Fruit fly (Drosophila melanogaster): ENCODE data around the gene ssp6.

Gene ssp6

dm6 chr3L:6074975-6075692, 1.4 kb upstream of the ssp6 start, which contains the start of the genes CG13295 and CG6610:
CG13295 (minus strand) TSS chr3L:6075245.
CG6610 (plus strand) TSS chr3L:6075536.
- TF ChIP-seq CG7839 (tag; optimal IDR thresholded peaks at IDR 0.05) (peak; percentile 62), CG11695 (GFP tag; IDR thresholded peaks at IDR 0.05) (0 out of 3 replicates have a peak, but pooled peaks have one; percentile 40), kni (GFP tag; optimal IDR thresholded peaks at IDR 0.05) (no peak), toy (GFP tag; IDR thresholded peaks at IDR 0.05) (no peak), fd3F (GFP tag; optimal IDR thresholded peaks at IDR 0.05) (peak; percentile 60), jumu (GFP tag; optimal IDR thresholded peaks at IDR 0.05) (peak; percentile 32), HmgZ (tag; optimal IDR thresholded peaks at IDR 0.05) (peak; percentile 75), shn (GFP tag; optimal IDR thresholded peaks at IDR 0.05) (peak; percentile 19), CG1529 (GFP tag; optimal IDR thresholded peaks at IDR 0.05) (peak; percentile 29), CG3838 (GFP tag; optimal IDR thresholded peaks at IDR 0.05) (peak; percentile 15), ATbp (GFP tag; optimal IDR thresholded peaks at IDR 0.05) (no peak), wdn (GFP tag; IDR thresholded peaks at IDR 0.05) (no peak), zfh2 (GFP tag; optimal IDR thresholded peaks at IDR 0.05) (peak; percentile 64), CG11723 (GFP tag; optimal IDR thresholded peaks at IDR 0.05) (peak; percentile 21), sqz (GFP tag; optimal IDR thresholded peaks at IDR 0.05) (no peak), mam (GFP tag; optimal IDR thresholded peaks at IDR 0.05) (peak; percentile 67), cad (GFP tag; optimal IDR thresholded peaks at IDR 0.05) (no peak), gcm2 (GFP tag; optimal IDR thresholded peaks at IDR 0.05) (peak; percentile 24), CG4424 (GFP tag; optimal IDR thresholded peaks at IDR 0.05) (peak; percentile 43), CG9609 (GFP tag; optimal IDR thresholded peaks at IDR 0.05) (peak; percentile 31), Rx (GFP tag; IDR thresholded peaks at IDR 0.05) (0 out of 2 replicates have a peak, but pooled peaks have one; percentile 12), Rfx (GFP tag; IDR thresholded peaks at IDR 0.05) (peak; percentile 72), exex (tag; optimal IDR thresholded peaks at IDR 0.05) (peak; percentile 31), CG2889 (GFP tag; IDR thresholded peaks at IDR 0.05) (0 out of 3 replicates have a peak, but pooled peaks have one; percentile 15), ham (GFP tag; IDR thresholded peaks at IDR 0.05) (no peak), CG10462 (GFP tag; optimal IDR thresholded peaks at IDR 0.05) (peak; percentile 13), klu (GFP tag; IDR thresholded peaks at IDR 0.05) (peak; percentile 54), Lhr (GFP tag; optimal IDR thresholded peaks at IDR 0.05) (peak; percentile 13), CG6654 (GFP tag; optimal IDR thresholded peaks at IDR 0.05) (no peak), Hmr (GFP tag; optimal IDR thresholded peaks at IDR 0.05) (peak; percentile 26), cg (GFP tag; optimal IDR thresholded peaks at IDR 0.05) (no peak), CG15073 (GFP tag; optimal IDR thresholded peaks at IDR 0.05) (no peak), dpn (GFP tag; optimal IDR thresholded peaks at IDR 0.05) (peak; percentile 46 to 54), Ada2b (GFP tag; IDR thresholded peaks at IDR 0.05) (no peak), CG9215 (GFP tag; IDR thresholded peaks at IDR 0.05) (peak; percentile 66), crc (GFP tag; optimal IDR thresholded peaks at IDR 0.05) (no peak), Dek (tag; optimal IDR thresholded peaks at IDR 0.05) (peak; percentile 55), CG9727 (GFP tag; optimal IDR thresholded peaks at IDR 0.05) (peak; percentile 67), Kr (GFP tag; optimal IDR thresholded peaks at IDR 0.05) (no peak), CG16779 (GFP tag; IDR thresholded peaks at IDR 0.05) (no peak), inv (GFP tag; IDR thresholded peaks at IDR 0.05; ENCODE audit: partially characterized antibody) (no peak), NC2β (GFP tag; optimal IDR thresholded peaks at IDR 0.05) (no peak), Gug (GFP tag; IDR thresholded peaks at IDR 0.05) (peak; percentile 23; the same call in 1 of the 4 replicates), knrl (GFP tag; IDR thresholded peaks at IDR 0.05; ENCODE audit: partially characterized antibody) (no peak), so (GFP tag; IDR thresholded peaks at IDR 0.05) (no peak), ro (GFP tag; IDR thresholded peaks at IDR 0.05) (no peak), CG14014 (GFP tag; IDR thresholded peaks at IDR 0.05) (0 out of 2 replicates have a peak, but pooled peaks have one; percentile 44), E2f2 (GFP tag; IDR thresholded peaks at IDR 0.05) (peak; percentile 40; the same call in 1 of the 2 replicates), Dad (GFP tag; optimal IDR thresholded peaks at IDR 0.05) (peak; percentile 20), CG9437 (GFP tag; optimal IDR thresholded peaks at IDR 0.05) (peak; percentile 22)

All from whole organism, embryonic.